Worm (Caenorhabditis elegans) whole organism, L3 larva: Measurements from ENCODE around the gene snr-5.
A peak's percentile ranks its signal among the peaks of the same experiment; 100 is the strongest.

Source experiments
- R02D3.7 ChIP-seq: fragments of 150-350 bp; optimal IDR thresholded peaks from 2 replicates; lab custom pipeline; 2014; ENCODE audit warnings: missing biosample characterization, missing genetic modification characterization
- ZK546.5 ChIP-seq: sonication (generic microtip); optimal IDR thresholded peaks from 2 replicates; lab custom pipeline; 2017; ENCODE audit warnings: missing biosample characterization, missing genetic modification characterization
- aly-2 ChIP-seq: fragments of 150-350 bp; optimal IDR thresholded peaks from 2 replicates; lab custom pipeline; 2014; ENCODE audit warnings: missing biosample characterization, missing genetic modification characterization
- ama-1 ChIP-seq: fragments of 150-350 bp; optimal IDR thresholded peaks from 2 replicates; lab custom pipeline; 2018
- ceh-16 ChIP-seq: sonication (generic microtip); optimal IDR thresholded peaks from 2 replicates; lab custom pipeline; 2017; ENCODE audit warnings: missing biosample characterization, missing genetic modification characterization
- ceh-82 ChIP-seq: fragments of 150-350 bp; optimal IDR thresholded peaks from 2 replicates; lab custom pipeline; 2014; ENCODE audit warnings: missing biosample characterization, missing genetic modification characterization
- ceh-9 ChIP-seq: sonication (generic microtip); optimal IDR thresholded peaks from 2 replicates; lab custom pipeline; 2018; ENCODE audit warnings: missing biosample characterization, missing genetic modification characterization
- daf-12 ChIP-seq: fragments of 150-350 bp; optimal IDR thresholded peaks from 2 replicates; lab custom pipeline; 2014; ENCODE audit warnings: missing biosample characterization, missing genetic modification reagents, missing genetic modification characterization
- egl-27 ChIP-seq: sonication (generic microtip); optimal IDR thresholded peaks from 4 replicates; lab custom pipeline; 2017; ENCODE audit warnings: missing biosample characterization, missing genetic modification reagents, missing genetic modification characterization
- egl-5 ChIP-seq: fragments of 150-350 bp; optimal IDR thresholded peaks from 2 replicates; lab custom pipeline; 2017; ENCODE audit warnings: missing biosample characterization, missing genetic modification reagents, missing genetic modification characterization, inconsistent platforms
- elt-1 ChIP-seq: fragments of 150-350 bp; optimal IDR thresholded peaks from 2 replicates; lab custom pipeline; 2014; ENCODE audit warnings: missing biosample characterization, missing genetic modification characterization
- elt-2 ChIP-seq: sonication (generic microtip); optimal IDR thresholded peaks from 2 replicates; lab custom pipeline; 2016; ENCODE audit warnings: missing genetic modification reagents, mild to moderate bottlenecking, missing genetic modification characterization, missing compliant biosample characterization
- elt-3 ChIP-seq, 3 experiments: fragments of 150-350 bp in 1 of 3; sonication (generic microtip) in 2 of 3; optimal IDR thresholded peaks; 2 replicates in 2 of 3; 4 replicates in 1 of 3; lab custom pipeline; 2014 to 2017; ENCODE audit warnings: missing biosample characterization in 3 of 3, missing genetic modification characterization in 3 of 3
- eor-1 ChIP-seq, 2 experiments: fragments of 150-350 bp; optimal IDR thresholded peaks; 2 replicates each; lab custom pipeline; 2014 to 2018; ENCODE audit warnings: missing biosample characterization in 2 of 2, missing genetic modification characterization in 2 of 2
- fkh-10 ChIP-seq: sonication (generic microtip); optimal IDR thresholded peaks from 2 replicates; lab custom pipeline; 2017; ENCODE audit warnings: missing biosample characterization, missing genetic modification reagents, missing genetic modification characterization
- fkh-2 ChIP-seq: fragments of 150-350 bp; optimal IDR thresholded peaks from 2 replicates; lab custom pipeline; 2014; ENCODE audit warnings: missing biosample characterization, missing genetic modification reagents, missing genetic modification characterization
- fos-1 ChIP-seq: fragments of 150-350 bp; optimal IDR thresholded peaks from 2 replicates; lab custom pipeline; 2014; ENCODE audit warnings: missing biosample characterization, missing genetic modification characterization
- hmg-11 ChIP-seq: sonication (generic microtip); optimal IDR thresholded peaks from 2 replicates; lab custom pipeline; 2016; ENCODE audit warnings: missing genetic modification characterization, missing compliant biosample characterization
- jun-1 ChIP-seq: fragments of 150-350 bp; optimal IDR thresholded peaks from 2 replicates; lab custom pipeline; 2014; ENCODE audit warnings: missing biosample characterization, missing genetic modification reagents, missing genetic modification characterization
- lin-39 ChIP-seq: fragments of 150-350 bp; optimal IDR thresholded peaks from 2 replicates; lab custom pipeline; 2018; ENCODE audit warnings: missing biosample characterization, missing genetic modification reagents, missing genetic modification characterization
- lsy-12 ChIP-seq: sonication (generic microtip); optimal IDR thresholded peaks from 2 replicates; lab custom pipeline; 2016; ENCODE audit warnings: mild to moderate bottlenecking, missing genetic modification characterization, missing compliant biosample characterization
- mml-1 ChIP-seq: fragments of 150-350 bp; sonication (generic microtip); optimal IDR thresholded peaks from 3 replicates; lab custom pipeline; 2014; ENCODE audit warnings: missing biosample characterization, missing genetic modification characterization
- nfya-1 ChIP-seq: sonication (generic microtip); optimal IDR thresholded peaks from 2 replicates; lab custom pipeline; 2017; ENCODE audit warnings: missing genetic modification characterization, mild to moderate bottlenecking, missing compliant biosample characterization, antibody characterized with exemption, moderate library complexity; ENCODE audit not compliant: insufficient read depth
- nhr-11 ChIP-seq: fragments of 150-350 bp; optimal IDR thresholded peaks from 2 replicates; lab custom pipeline; 2014; ENCODE audit warnings: missing biosample characterization, missing genetic modification characterization
- nhr-12 ChIP-seq: fragments of 150-350 bp; optimal IDR thresholded peaks from 2 replicates; lab custom pipeline; 2014; ENCODE audit warnings: missing biosample characterization, missing genetic modification characterization
- nhr-23 ChIP-seq: fragments of 150-350 bp; optimal IDR thresholded peaks from 2 replicates; lab custom pipeline; 2014; ENCODE audit warnings: missing biosample characterization, missing genetic modification reagents, missing genetic modification characterization
- nhr-237 ChIP-seq: fragments of 150-350 bp; optimal IDR thresholded peaks from 2 replicates; lab custom pipeline; 2014; ENCODE audit warnings: missing biosample characterization, missing genetic modification characterization
- nhr-28 ChIP-seq: fragments of 150-350 bp; optimal IDR thresholded peaks from 2 replicates; lab custom pipeline; 2014; ENCODE audit warnings: missing biosample characterization, missing genetic modification characterization
- nhr-43 ChIP-seq: sonication (generic microtip); optimal IDR thresholded peaks from 2 replicates; lab custom pipeline; 2016; ENCODE audit warnings: mild to moderate bottlenecking, missing genetic modification characterization, missing compliant biosample characterization; ENCODE audit not compliant: poor library complexity, severe bottlenecking
- nhr-76 ChIP-seq: fragments of 150-350 bp; sonication (generic microtip); optimal IDR thresholded peaks from 5 replicates; lab custom pipeline; 2014; ENCODE audit warnings: missing biosample characterization, missing genetic modification characterization
- pha-4 ChIP-seq: fragments of 150-350 bp; optimal IDR thresholded peaks from 2 replicates; lab custom pipeline; 2014; ENCODE audit warnings: missing biosample characterization, missing genetic modification reagents, missing genetic modification characterization
- pqm-1 ChIP-seq: fragments of 150-350 bp; optimal IDR thresholded peaks from 2 replicates; lab custom pipeline; 2017; ENCODE audit warnings: missing biosample characterization, missing genetic modification characterization, inconsistent platforms
- sea-2 ChIP-seq: fragments of 150-350 bp; sonication (generic microtip); optimal IDR thresholded peaks from 4 replicates; lab custom pipeline; 2014; ENCODE audit warnings: missing biosample characterization, missing genetic modification reagents, missing genetic modification characterization
- skn-1 ChIP-seq: fragments of 150-350 bp; optimal IDR thresholded peaks from 2 replicates; lab custom pipeline; 2014; ENCODE audit warnings: missing biosample characterization, missing genetic modification characterization
- snpc-4 ChIP-seq: fragments of 150-350 bp; optimal IDR thresholded peaks from 2 replicates; lab custom pipeline; 2014; ENCODE audit warnings: missing biosample characterization, missing genetic modification characterization
- tbx-2 ChIP-seq: sonication (generic microtip); optimal IDR thresholded peaks from 2 replicates; lab custom pipeline; 2016; ENCODE audit warnings: mild to moderate bottlenecking, missing genetic modification characterization, missing compliant biosample characterization
- unc-39 ChIP-seq: sonication (generic microtip); optimal IDR thresholded peaks from 4 replicates; lab custom pipeline; 2017; ENCODE audit warnings: missing biosample characterization, missing genetic modification characterization
- unc-62 ChIP-seq: fragments of 150-350 bp; sonication (generic microtip); optimal IDR thresholded peaks from 4 replicates; lab custom pipeline; 2014; ENCODE audit warnings: missing biosample characterization, missing genetic modification reagents, missing genetic modification characterization
- zag-1 ChIP-seq: fragments of 150-350 bp; optimal IDR thresholded peaks from 2 replicates; lab custom pipeline; 2014; ENCODE audit warnings: missing biosample characterization, missing genetic modification characterization
- ztf-11 ChIP-seq: fragments of 150-350 bp; optimal IDR thresholded peaks from 2 replicates; lab custom pipeline; 2014; ENCODE audit warnings: missing biosample characterization, missing genetic modification characterization
- ztf-4 ChIP-seq: fragments of 150-350 bp; optimal IDR thresholded peaks from 2 replicates; lab custom pipeline; 2014; ENCODE audit warnings: missing biosample characterization, missing genetic modification characterization

The snr-5 gene

ce11 chrIII:7838907-7839642 lies 22.8 kb upstream of the snr-5 start, which contains the start of gene ceh-23:
Gene ceh-23, plus strand, starts transcription at chrIII:7839592.
- TF ChIP-seq eor-1 (tag; optimal IDR thresholded peaks at IDR 0.05; lab: Kevin White, UChicago) (no peak), nhr-43 (tag; lab: Kevin White, UChicago) (no peak), egl-27 (tag; lab: Kevin White, UChicago) (no peak)

- TF ChIP-seq nfya-1 (tag; lab: Kevin White, UChicago) (no peak), ceh-16 (tag; lab: Kevin White, UChicago) (no peak), R02D3.7 (tag; lab: Kevin White, UChicago) (no peak), ztf-11 (tag; lab: Kevin White, UChicago) (no peak), zag-1 (tag; lab: Kevin White, UChicago) (no peak), nhr-23 (tag; lab: Kevin White, UChicago) (no peak), unc-39 (tag; lab: Kevin White, UChicago) (no peak), elt-2 (no peak), ceh-9 (tag; lab: Kevin White, UChicago) (no peak), snpc-4 (tag; lab: Kevin White, UChicago) (no peak), aly-2 (tag; lab: Kevin White, UChicago) (no peak), ZK546.5 (no peak), sea-2 (GFP tag; lab: Kevin White, UChicago) (no peak), elt-1 (tag; lab: Kevin White, UChicago) (no peak), egl-5 (tag; lab: Kevin White, UChicago) (no peak), hmg-11 (tag; lab: Kevin White, UChicago) (no peak), fos-1 (tag; lab: Kevin White, UChicago) (no peak), fkh-2 (tag; lab: Kevin White, UChicago) (no peak), tbx-2 (no peak)
- TF ChIP-seq, all 47 proteins: peak for 0
Measured at ce11 chrIII:7843536-7843935, 18.3 kb upstream of the snr-5 start, which contains the start of gene ZK652.8. Gene ZK652.8, minus strand, starts transcription at chrIII:7843636.

ce11 chrIII:7848173-7848572 lies 13.7 kb upstream of the snr-5 start:
- TF ChIP-seq egl-27 (tag; lab: Kevin White, UChicago) (no peak), egl-5 (tag; lab: Kevin White, UChicago) (peak; percentile 6), R02D3.7 (tag; lab: Kevin White, UChicago) (no peak), ama-1 (lab: Kevin White, UChicago) (no peak), unc-39 (tag; lab: Kevin White, UChicago) (no peak), mml-1 (tag; lab: Kevin White, UChicago) (no peak), lin-39 (tag; lab: Kevin White, UChicago) (no peak), snpc-4 (tag; lab: Kevin White, UChicago) (no peak), nhr-237 (no peak), nfya-1 (tag; lab: Kevin White, UChicago) (peak; percentile 29)

ce11 chrIII:7854494-7855184 lies 7.2 kb upstream of the snr-5 start, which contains the start of gene rpl-35:
Gene rpl-35, plus strand, starts transcription at chrIII:7855134.
- TF ChIP-seq fkh-10 (GFP tag; lab: Kevin White, UChicago) (peak; percentile 99), pha-4 (peak; percentile 100), nhr-76 (tag; lab: Kevin White, UChicago) (peak; percentile 92), egl-5 (tag; lab: Kevin White, UChicago) (peak; percentile 97), eor-1 (tag; optimal IDR thresholded peaks at IDR 0.05; lab: Kevin White, UChicago) (no peak), elt-3 (tag; optimal IDR thresholded peaks at IDR 0.05; lab: Kevin White, UChicago) (peak; percentile 83 to 98 (median 90)), skn-1 (tag; lab: Kevin White, UChicago) (peak; percentile 97), daf-12 (tag; lab: Kevin White, UChicago) (peak; percentile 91), ztf-11 (tag; lab: Kevin White, UChicago) (no peak), ceh-16 (tag; lab: Kevin White, UChicago) (peak; percentile 82), nhr-28 (tag; lab: Kevin White, UChicago) (peak; percentile 86), ceh-82 (tag; lab: Kevin White, UChicago) (peak; percentile 99), nhr-11 (tag; lab: Kevin White, UChicago) (peak; percentile 99), fkh-2 (tag; lab: Kevin White, UChicago) (no peak), ama-1 (lab: Kevin White, UChicago) (peak; percentile 88), ZK546.5 (peak; percentile 79), fos-1 (tag; lab: Kevin White, UChicago) (peak; percentile 97), nhr-12 (tag; lab: Kevin White, UChicago) (no peak), mml-1 (tag; lab: Kevin White, UChicago) (no peak), nhr-237 (peak; percentile 48), nhr-23 (tag; lab: Kevin White, UChicago) (peak; percentile 100), elt-2 (peak; percentile 97), ztf-4 (tag; lab: Kevin White, UChicago) (peak; percentile 94), unc-62 (GFP tag; lab: Kevin White, UChicago) (peak; percentile 99), sea-2 (GFP tag; lab: Kevin White, UChicago) (peak; percentile 47), lsy-12 (tag; lab: Kevin White, UChicago) (peak; percentile 100), aly-2 (tag; lab: Kevin White, UChicago) (peak; percentile 95), hmg-11 (tag; lab: Kevin White, UChicago) (peak; percentile 95), egl-27 (tag; lab: Kevin White, UChicago) (peak; percentile 96), pqm-1 (tag; lab: Kevin White, UChicago) (peak; percentile 98), jun-1 (peak; percentile 99)
